Worm (Caenorhabditis elegans) whole organism, young adult: ENCODE data around the gene str-64.

ENCODE experiments used
- B0019.2 ChIP-seq: fragments of 200-800 bp; sonication (Bioruptor generic); conservative IDR thresholded peaks from 2 replicates; pipeline ENCODE4 v1.3.6; 2022; ENCODE audit warnings: missing genetic modification reagents, missing genetic modification characterization, missing compliant biosample characterization
- B0261.1 ChIP-seq: sonication (generic microtip); optimal IDR thresholded peaks from 2 replicates; lab custom pipeline; 2016; ENCODE audit warnings: mild to moderate bottlenecking, missing genetic modification characterization, moderate library complexity, missing compliant biosample characterization
- F33H1.4 ChIP-seq: fragments of 200-800 bp; sonication (Bioruptor generic); IDR thresholded peaks from 2 replicates; pipeline ENCODE4 v1.3.6; 2022; ENCODE audit warnings: missing genetic modification reagents, missing genetic modification characterization, missing compliant biosample characterization
- F57A8.1 ChIP-seq: fragments of 200-800 bp; sonication (Bioruptor generic); optimal IDR thresholded peaks from 2 replicates; lab custom pipeline; 2018; ENCODE audit warnings: mild to moderate bottlenecking, missing genetic modification characterization, moderate library complexity, missing compliant biosample characterization
- F57C9.4 ChIP-seq: sonication (generic microtip); optimal IDR thresholded peaks from 2 replicates; lab custom pipeline; 2017; ENCODE audit warnings: mild to moderate bottlenecking, missing genetic modification characterization, missing compliant biosample characterization
- K12H6.12 ChIP-seq: fragments of 200-800 bp; sonication (Bioruptor generic); optimal IDR thresholded peaks from 2 replicates; lab custom pipeline; 2018; ENCODE audit warnings: mild to moderate bottlenecking, missing genetic modification characterization, missing compliant biosample characterization
- Y53F4B.3 ChIP-seq: fragments of 200-800 bp; sonication (Bioruptor generic); IDR thresholded peaks from 2 replicates; pipeline ENCODE4 v1.3.6; 2022; ENCODE audit warnings: missing genetic modification reagents, missing genetic modification characterization, missing compliant biosample characterization
- Y79H2A.3 ChIP-seq: fragments of 200-800 bp; sonication (Bioruptor generic); conservative IDR thresholded peaks from 2 replicates; pipeline ENCODE4 v1.3.6; 2022; ENCODE audit warnings: missing genetic modification reagents, missing genetic modification characterization, missing compliant biosample characterization
- ama-1 ChIP-seq, 3 experiments: fragments of 150-350 bp in 1 of 3; sonication (generic microtip) in 2 of 3; optimal IDR thresholded peaks; 2 replicates each; lab custom pipeline; 2014 to 2018; ENCODE audit warnings: missing biosample characterization in 2 of 3, missing genetic modification characterization in 2 of 3, missing genetic modification reagents in 2 of 3
- aptf-3 ChIP-seq: fragments of 200-800 bp; sonication (Bioruptor generic); IDR thresholded peaks from 2 replicates; pipeline ENCODE4 v1.3.6; 2022; ENCODE audit warnings: missing genetic modification characterization, missing compliant biosample characterization
- atf-7 ChIP-seq: sonication (generic microtip); optimal IDR thresholded peaks from 2 replicates; lab custom pipeline; 2017; ENCODE audit warnings: mild to moderate bottlenecking, missing genetic modification characterization, missing compliant biosample characterization
- attf-3 ChIP-seq: fragments of 200-800 bp; sonication (Bioruptor generic); conservative IDR thresholded peaks from 2 replicates; pipeline ENCODE4 v1.3.6; 2022; ENCODE audit warnings: missing genetic modification reagents, missing genetic modification characterization, missing compliant biosample characterization
- bed-2 ChIP-seq: fragments of 200-800 bp; sonication (Bioruptor generic); IDR thresholded peaks from 2 replicates; pipeline ENCODE4 v1.3.6; 2022; ENCODE audit warnings: missing genetic modification reagents, missing genetic modification characterization, missing compliant biosample characterization
- ceh-79 ChIP-seq: sonication (generic microtip); optimal IDR thresholded peaks from 2 replicates; lab custom pipeline; 2017; ENCODE audit warnings: mild to moderate bottlenecking, missing genetic modification characterization, missing compliant biosample characterization
- dpff-1 ChIP-seq: sonication (generic microtip); optimal IDR thresholded peaks from 2 replicates; lab custom pipeline; 2017; ENCODE audit warnings: mild to moderate bottlenecking, missing genetic modification characterization, missing compliant biosample characterization
- efl-1 ChIP-seq: fragments of 150-350 bp; optimal IDR thresholded peaks from 2 replicates; lab custom pipeline; 2014; ENCODE audit warnings: missing biosample characterization, missing genetic modification reagents, missing genetic modification characterization
- ekl-4 ChIP-seq: fragments of 200-800 bp; sonication (Bioruptor generic); IDR thresholded peaks from 2 replicates; pipeline ENCODE4 v1.3.6; 2022; ENCODE audit warnings: missing genetic modification reagents, missing genetic modification characterization, missing compliant biosample characterization
- ets-4 ChIP-seq: fragments of 200-800 bp; sonication (Bioruptor generic); optimal IDR thresholded peaks from 2 replicates; lab custom pipeline; 2018; ENCODE audit warnings: mild to moderate bottlenecking, missing genetic modification characterization, missing compliant biosample characterization
- hlh-26 ChIP-seq: fragments of 200-800 bp; sonication (Bioruptor generic); conservative IDR thresholded peaks from 2 replicates; pipeline ENCODE4 v1.3.6; 2022; ENCODE audit warnings: missing genetic modification reagents, missing genetic modification characterization, missing compliant biosample characterization
- lin-35 ChIP-seq, 3 experiments: fragments of 150-350 bp in 2 of 3; sonication (generic microtip) in 1 of 3; optimal IDR thresholded peaks; 2 replicates each; lab custom pipeline; 2014 to 2018; ENCODE audit warnings: missing biosample characterization in 3 of 3, missing genetic modification characterization in 3 of 3, missing genetic modification reagents in 3 of 3
- lin-54 ChIP-seq: fragments of 200-800 bp; sonication (Bioruptor generic); optimal IDR thresholded peaks from 2 replicates; lab custom pipeline; 2018; ENCODE audit warnings: mild to moderate bottlenecking, missing genetic modification characterization, missing compliant biosample characterization
- madf-3 ChIP-seq: fragments of 200-800 bp; sonication (Bioruptor generic); IDR thresholded peaks from 2 replicates; pipeline ENCODE4 v1.3.6; 2022; ENCODE audit warnings: missing genetic modification reagents, missing genetic modification characterization, missing compliant biosample characterization
- madf-8 ChIP-seq: fragments of 200-800 bp; sonication (Bioruptor generic); conservative IDR thresholded peaks from 2 replicates; pipeline ENCODE4 v1.3.6; 2022; ENCODE audit warnings: missing genetic modification reagents, missing genetic modification characterization, missing compliant biosample characterization
- mes-4 ChIP-seq: sonication (generic microtip); optimal IDR thresholded peaks from 2 replicates; lab custom pipeline; 2016; ENCODE audit warnings: missing genotype, missing genetic modification characterization, missing compliant biosample characterization
- nhr-120 ChIP-seq: fragments of 200-800 bp; sonication (Bioruptor generic); IDR thresholded peaks from 2 replicates; pipeline ENCODE4 v1.3.6; 2022; ENCODE audit warnings: missing genetic modification characterization, missing compliant biosample characterization
- nhr-179 ChIP-seq: sonication (generic microtip); optimal IDR thresholded peaks from 2 replicates; lab custom pipeline; 2016; ENCODE audit warnings: mild to moderate bottlenecking, missing genetic modification characterization, missing compliant biosample characterization
- nhr-80 ChIP-seq: sonication (generic microtip); optimal IDR thresholded peaks from 2 replicates; lab custom pipeline; 2016; ENCODE audit warnings: missing genetic modification characterization, missing compliant biosample characterization
- pha-4 ChIP-seq: fragments of 150-350 bp; sonication (generic microtip); optimal IDR thresholded peaks from 2 replicates; lab custom pipeline; 2014; ENCODE audit warnings: missing biosample characterization, missing genetic modification reagents, missing genetic modification characterization
- sptf-2 ChIP-seq: fragments of 200-800 bp; sonication (Bioruptor generic); optimal IDR thresholded peaks from 2 replicates; lab custom pipeline; 2018; ENCODE audit warnings: mild to moderate bottlenecking, missing genetic modification characterization, missing compliant biosample characterization
- zim-3 ChIP-seq: sonication (generic microtip); optimal IDR thresholded peaks from 2 replicates; lab custom pipeline; 2017; ENCODE audit warnings: mild to moderate bottlenecking, missing genetic modification characterization, moderate library complexity, missing compliant biosample characterization
- ztf-28 ChIP-seq: fragments of 200-800 bp; sonication (Bioruptor generic); IDR thresholded peaks from 2 replicates; pipeline ENCODE4 v1.3.6; 2022; ENCODE audit warnings: missing genetic modification reagents, missing genetic modification characterization, missing compliant biosample characterization
- ztf-3 ChIP-seq: fragments of 200-800 bp; sonication (Bioruptor generic); optimal IDR thresholded peaks from 2 replicates; lab custom pipeline; 2018; ENCODE audit warnings: mild to moderate bottlenecking, missing genetic modification characterization, missing compliant biosample characterization
- ztf-6 ChIP-seq: fragments of 200-800 bp; sonication (Bioruptor generic); IDR thresholded peaks from 2 replicates; pipeline ENCODE4 v1.3.6; 2022; ENCODE audit warnings: missing genetic modification reagents, missing genetic modification characterization, missing compliant biosample characterization

Gene str-64

ce11 chrV:3275033-3275432 is 8.0 kb upstream of the str-64 start, which contains the start of gene T28A11.3 (continued):
- no peak for TF ChIP-seq ceh-79 (tag; lab: Kevin White, UChicago)

- no peak for TF ChIP-seq ztf-28 (GFP tag; lab: Robert Waterston, UW)
- peak; percentile 9 for TF ChIP-seq K12H6.12
- TF ChIP-seq, all 124 proteins: peak for 1
Measured at ce11 chrV:3276184-3276583, 6.9 kb upstream of the str-64 start.

- TF ChIP-seq bed-2 (GFP tag; lab: Robert Waterston, UW) (no peak), Y79H2A.3 (GFP tag; lab: Robert Waterston, UW) (no peak), efl-1 (GFP tag; lab: Kevin White, UChicago) (no peak), F57C9.4 (tag; lab: Kevin White, UChicago) (no peak), ets-4 (no peak), lin-54 (no peak), madf-3 (GFP tag; lab: Robert Waterston, UW) (no peak), hlh-26 (GFP tag; lab: Robert Waterston, UW) (no peak), F33H1.4 (no peak), nhr-80 (tag; lab: Kevin White, UChicago) (no peak), atf-7 (tag; lab: Kevin White, UChicago) (no peak), aptf-3 (GFP tag; lab: Robert Waterston, UW) (no peak), Y53F4B.3 (GFP tag; lab: Robert Waterston, UW) (no peak), ztf-6 (GFP tag; lab: Robert Waterston, UW) (no peak), nhr-120 (GFP tag; lab: Robert Waterston, UW) (no peak), ztf-28 (GFP tag; lab: Robert Waterston, UW) (no peak), pha-4 (no peak), sptf-2 (no peak), lin-35 (GFP tag; optimal IDR thresholded peaks at IDR 0.05; lab: Kevin White, UChicago) (no peak)
Measured at ce11 chrV:3278101-3278639, 4.9 kb upstream of the str-64 start, which contains the start of gene fbxa-64. Gene fbxa-64, minus strand, starts transcription at chrV:3278151.

ce11 chrV:3279138-3279537 is 3.9 kb upstream of the str-64 start:
- TF ChIP-seq F57C9.4 (tag; lab: Kevin White, UChicago): no peak
- TF ChIP-seq attf-3 (GFP tag; lab: Robert Waterston, UW): no peak
- no peak for TF ChIP-seq F57A8.1 (GFP tag; lab: Kevin White, UChicago)
- TF ChIP-seq ekl-4 (GFP tag; lab: Robert Waterston, UW): no peak
- TF ChIP-seq B0019.2 (GFP tag; lab: Robert Waterston, UW): no peak
- no peak for TF ChIP-seq K12H6.12
- TF ChIP-seq zim-3 (tag; lab: Kevin White, UChicago): no peak
- no peak for TF ChIP-seq B0261.1 (tag; lab: Kevin White, UChicago)
- no peak for TF ChIP-seq ztf-3 (GFP tag; lab: Kevin White, UChicago)
- TF ChIP-seq madf-8 (GFP tag; lab: Robert Waterston, UW): no peak
- no peak for TF ChIP-seq dpff-1 (tag; lab: Kevin White, UChicago)
- no peak for TF ChIP-seq mes-4 (tag; lab: Kevin White, UChicago)
- TF ChIP-seq nhr-179 (tag; lab: Kevin White, UChicago): no peak
- TF ChIP-seq ama-1 (optimal IDR thresholded peaks at IDR 0.05; lab: Kevin White, UChicago): no peak
- no peak for TF ChIP-seq ama-1 (GFP tag; optimal IDR thresholded peaks at IDR 0.05; lab: Kevin White, UChicago)
- TF ChIP-seq, all 124 proteins: peak for 0
